Worm (Caenorhabditis elegans) whole organism, mixed stage, embryonic: ENCODE measurements around the gene ife-4.
A peak's percentile ranks its signal among the peaks of the same experiment; 100 is the strongest.

ENCODE experiments used
- M03D4.4 ChIP-seq: sonication (generic microtip); optimal IDR thresholded peaks from 2 replicates; lab custom pipeline; 2017; ENCODE audit warnings: mild to moderate bottlenecking, missing genetic modification characterization, missing compliant biosample characterization
- bed-3 ChIP-seq: fragments of 200-800 bp; sonication (Bioruptor generic); optimal IDR thresholded peaks from 3 replicates; lab custom pipeline; 2018; ENCODE audit warnings: mild to moderate bottlenecking, missing genetic modification characterization, moderate library complexity, missing compliant biosample characterization
- blmp-1 ChIP-seq: fragments of 150-350 bp; optimal IDR thresholded peaks from 2 replicates; lab custom pipeline; 2014; ENCODE audit warnings: missing biosample characterization, missing genetic modification characterization
- ceh-39 ChIP-seq: fragments of 150-350 bp; optimal IDR thresholded peaks from 2 replicates; lab custom pipeline; 2014; ENCODE audit warnings: missing biosample characterization, missing genetic modification characterization
- ceh-43 ChIP-seq: fragments of 200-800 bp; sonication (Bioruptor generic); optimal IDR thresholded peaks from 2 replicates; lab custom pipeline; 2018; ENCODE audit warnings: mild to moderate bottlenecking, missing genetic modification characterization, moderate library complexity, missing compliant biosample characterization
- ceh-83 ChIP-seq: fragments of 200-800 bp; sonication (Bioruptor generic); optimal IDR thresholded peaks from 2 replicates; lab custom pipeline; 2018; ENCODE audit warnings: mild to moderate bottlenecking, missing genetic modification characterization, missing compliant biosample characterization
- ces-1 ChIP-seq: fragments of 150-350 bp; optimal IDR thresholded peaks from 2 replicates; lab custom pipeline; 2014; ENCODE audit warnings: missing biosample characterization, missing genetic modification reagents, missing genetic modification characterization
- cnd-1 ChIP-seq: fragments of 200-800 bp; sonication (Bioruptor generic); optimal IDR thresholded peaks from 2 replicates; lab custom pipeline; 2018; ENCODE audit warnings: mild to moderate bottlenecking, missing genetic modification characterization, missing compliant biosample characterization
- drap-1 ChIP-seq: fragments of 200-800 bp; sonication (Bioruptor generic); optimal IDR thresholded peaks from 3 replicates; lab custom pipeline; 2018; ENCODE audit warnings: mild to moderate bottlenecking, missing genetic modification characterization, missing compliant biosample characterization
- elt-1 ChIP-seq: sonication (generic microtip); optimal IDR thresholded peaks from 2 replicates; lab custom pipeline; 2017; ENCODE audit warnings: missing genetic modification characterization, mild to moderate bottlenecking, missing compliant biosample characterization, antibody characterized with exemption, moderate library complexity, borderline replicate concordance; ENCODE audit not compliant: insufficient read depth
- elt-3 ChIP-seq: fragments of 150-350 bp; optimal IDR thresholded peaks from 2 replicates; lab custom pipeline; 2014; ENCODE audit warnings: missing biosample characterization, missing genetic modification characterization
- flh-1 ChIP-seq: fragments of 200-800 bp; sonication (Bioruptor generic); optimal IDR thresholded peaks from 2 replicates; lab custom pipeline; 2018; ENCODE audit warnings: mild to moderate bottlenecking, missing genetic modification characterization, moderate library complexity, missing compliant biosample characterization
- ham-2 ChIP-seq: fragments of 200-800 bp; sonication (Bioruptor generic); optimal IDR thresholded peaks from 2 replicates; lab custom pipeline; 2018; ENCODE audit warnings: mild to moderate bottlenecking, missing genetic modification characterization, missing compliant biosample characterization
- hlh-1 ChIP-seq: fragments of 150-350 bp; optimal IDR thresholded peaks from 2 replicates; lab custom pipeline; 2014; ENCODE audit warnings: missing biosample characterization, missing genetic modification reagents, missing genetic modification characterization
- lin-13 ChIP-seq: fragments of 150-350 bp; optimal IDR thresholded peaks from 2 replicates; lab custom pipeline; 2014; ENCODE audit warnings: missing biosample characterization, missing genetic modification characterization
- lin-32 ChIP-seq: fragments of 200-800 bp; sonication (Bioruptor generic); optimal IDR thresholded peaks from 2 replicates; lab custom pipeline; 2018; ENCODE audit warnings: mild to moderate bottlenecking, missing genetic modification characterization, missing compliant biosample characterization
- lsy-2 ChIP-seq: fragments of 150-350 bp; optimal IDR thresholded peaks from 2 replicates; lab custom pipeline; 2014; ENCODE audit warnings: missing biosample characterization, missing genetic modification characterization
- mab-5 ChIP-seq: fragments of 150-350 bp; optimal IDR thresholded peaks from 2 replicates; lab custom pipeline; 2014; ENCODE audit warnings: missing biosample characterization, missing genetic modification characterization
- mep-1 ChIP-seq: fragments of 150-350 bp; optimal IDR thresholded peaks from 2 replicates; lab custom pipeline; 2017; ENCODE audit warnings: missing biosample characterization, missing genetic modification reagents, missing genetic modification characterization, inconsistent platforms
- mls-2 ChIP-seq: sonication (generic microtip); optimal IDR thresholded peaks from 2 replicates; lab custom pipeline; 2016; ENCODE audit warnings: mild to moderate bottlenecking, missing genetic modification characterization, moderate library complexity, missing compliant biosample characterization
- nhr-12 ChIP-seq: fragments of 150-350 bp; optimal IDR thresholded peaks from 2 replicates; lab custom pipeline; 2014; ENCODE audit warnings: missing biosample characterization, missing genetic modification characterization
- nhr-2 ChIP-seq: fragments of 150-350 bp; optimal IDR thresholded peaks from 2 replicates; lab custom pipeline; 2014; ENCODE audit warnings: missing biosample characterization, missing genetic modification characterization
- nhr-237 ChIP-seq: fragments of 150-350 bp; optimal IDR thresholded peaks from 2 replicates; lab custom pipeline; 2014; ENCODE audit warnings: missing biosample characterization, missing genetic modification characterization
- nhr-28 ChIP-seq: fragments of 150-350 bp; optimal IDR thresholded peaks from 2 replicates; lab custom pipeline; 2014; ENCODE audit warnings: missing biosample characterization, missing genetic modification characterization
- nhr-76 ChIP-seq: sonication (generic microtip); optimal IDR thresholded peaks from 2 replicates; lab custom pipeline; 2017; ENCODE audit warnings: missing biosample characterization, missing genetic modification characterization
- pha-4 ChIP-seq: fragments of 150-350 bp; optimal IDR thresholded peaks from 2 replicates; lab custom pipeline; 2018; ENCODE audit warnings: missing biosample characterization, missing genetic modification reagents, missing genetic modification characterization
- sem-2 ChIP-seq: fragments of 200-800 bp; sonication (Bioruptor generic); optimal IDR thresholded peaks from 2 replicates; lab custom pipeline; 2018; ENCODE audit warnings: mild to moderate bottlenecking, missing genetic modification characterization, missing compliant biosample characterization
- snpc-4 ChIP-seq: fragments of 150-350 bp; optimal IDR thresholded peaks from 2 replicates; lab custom pipeline; 2014; ENCODE audit warnings: missing biosample characterization, missing genetic modification characterization
- sptf-1 ChIP-seq: sonication (generic microtip); optimal IDR thresholded peaks from 2 replicates; lab custom pipeline; 2017; ENCODE audit warnings: mild to moderate bottlenecking, missing genetic modification characterization, moderate library complexity, missing compliant biosample characterization
- tbx-8 ChIP-seq: fragments of 200-800 bp; sonication (Bioruptor generic); optimal IDR thresholded peaks from 2 replicates; lab custom pipeline; 2018; ENCODE audit warnings: mild to moderate bottlenecking, missing genetic modification characterization, moderate library complexity, missing compliant biosample characterization
- unc-120 ChIP-seq: sonication (generic microtip); optimal IDR thresholded peaks from 2 replicates; lab custom pipeline; 2017; ENCODE audit warnings: missing genetic modification characterization, missing compliant biosample characterization; ENCODE audit not compliant: poor library complexity, severe bottlenecking
- unc-39 ChIP-seq: fragments of 150-350 bp; optimal IDR thresholded peaks from 2 replicates; lab custom pipeline; 2014; ENCODE audit warnings: missing biosample characterization, missing genetic modification characterization
- unc-62 ChIP-seq: fragments of 150-350 bp; optimal IDR thresholded peaks from 2 replicates; lab custom pipeline; 2014; ENCODE audit warnings: missing biosample characterization, missing genetic modification reagents, missing genetic modification characterization
- zip-8 ChIP-seq: fragments of 150-350 bp; optimal IDR thresholded peaks from 2 replicates; lab custom pipeline; 2014; ENCODE audit warnings: missing biosample characterization, missing genetic modification characterization
- ztf-11 ChIP-seq: fragments of 150-350 bp; optimal IDR thresholded peaks from 2 replicates; lab custom pipeline; 2014; ENCODE audit warnings: missing biosample characterization, missing genetic modification characterization

Gene ife-4

ce11 chrX:1103702-1104262 lies at the start of gene ife-4:
TSS of gene ife-4 (plus strand) at chrX:1104212.
- TF ChIP-seq unc-120 (tag; lab: Kevin White, UChicago) (peak; percentile 47), ceh-83 (no peak), lsy-2 (peak; percentile 5), mep-1 (tag; lab: Kevin White, UChicago) (peak; percentile 3), ces-1 (peak; percentile 75), unc-62 (GFP tag; lab: Kevin White, UChicago) (peak; percentile 43), nhr-76 (tag; lab: Kevin White, UChicago) (no peak), nhr-2 (tag; lab: Kevin White, UChicago) (peak; percentile 33), zip-8 (no peak), bed-3 (GFP tag; lab: Kevin White, UChicago) (no peak), blmp-1 (no peak), pha-4 (tag; lab: Kevin White, UChicago) (peak; percentile 22), tbx-8 (GFP tag; lab: Kevin White, UChicago) (no peak), cnd-1 (tag; lab: Kevin White, UChicago) (peak; percentile 44), nhr-12 (no peak), unc-39 (tag; lab: Kevin White, UChicago) (no peak), sem-2 (GFP tag; lab: Kevin White, UChicago) (no peak), mls-2 (tag; lab: Kevin White, UChicago) (peak; percentile 76), ceh-39 (tag; lab: Kevin White, UChicago) (peak; percentile 45), elt-3 (tag; lab: Kevin White, UChicago) (no peak), ztf-11 (tag; lab: Kevin White, UChicago) (no peak), ham-2 (GFP tag; lab: Kevin White, UChicago) (no peak), mab-5 (peak; percentile 32), elt-1 (tag; lab: Kevin White, UChicago) (peak; percentile 10), sptf-1 (peak; percentile 55), lin-13 (no peak), drap-1 (peak; percentile 15), snpc-4 (tag; lab: Kevin White, UChicago) (no peak), M03D4.4 (tag; lab: Kevin White, UChicago) (peak; percentile 48), nhr-28 (tag; lab: Kevin White, UChicago) (no peak), hlh-1 (tag; lab: Kevin White, UChicago) (no peak), lin-32 (no peak), nhr-237 (no peak), flh-1 (no peak), ceh-43 (GFP tag; lab: Kevin White, UChicago) (no peak)

- peak; percentile 95 for TF ChIP-seq ces-1
- no peak for TF ChIP-seq lin-13
- no peak for TF ChIP-seq elt-3 (tag; lab: Kevin White, UChicago)
- TF ChIP-seq unc-62 (GFP tag; lab: Kevin White, UChicago), result no peak
- TF ChIP-seq ceh-43 (GFP tag; lab: Kevin White, UChicago), result no peak
- TF ChIP-seq zip-8, result no peak
- no peak for TF ChIP-seq flh-1
- no peak for TF ChIP-seq snpc-4 (tag; lab: Kevin White, UChicago)
Measured at ce11 chrX:1057821-1058377, 46.1 kb upstream of the ife-4 start.

ce11 chrX:1060705-1061104 lies 43.3 kb upstream of the ife-4 start:
- TF ChIP-seq ces-1 (peak; percentile 64), ceh-39 (tag; lab: Kevin White, UChicago) (no peak)

ce11 chrX:1062403-1063073 lies 41.5 kb upstream of the ife-4 start, which contains the start of gene unc-1:
TSS of gene unc-1 (minus strand) at chrX:1062453.
- no peak for TF ChIP-seq nhr-2 (tag; lab: Kevin White, UChicago)
- TF ChIP-seq unc-120 (tag; lab: Kevin White, UChicago), result peak; percentile 11
- peak; percentile 7 for TF ChIP-seq mep-1 (tag; lab: Kevin White, UChicago)
- no peak for TF ChIP-seq elt-1 (tag; lab: Kevin White, UChicago)
- TF ChIP-seq mls-2 (tag; lab: Kevin White, UChicago), result no peak
- TF ChIP-seq unc-39 (tag; lab: Kevin White, UChicago), result no peak
- TF ChIP-seq drap-1, result no peak
- TF ChIP-seq ces-1, result peak; percentile 95
